Fruit fly (Drosophila melanogaster): ENCODE data around the gene t.

Gene t

DNA sequence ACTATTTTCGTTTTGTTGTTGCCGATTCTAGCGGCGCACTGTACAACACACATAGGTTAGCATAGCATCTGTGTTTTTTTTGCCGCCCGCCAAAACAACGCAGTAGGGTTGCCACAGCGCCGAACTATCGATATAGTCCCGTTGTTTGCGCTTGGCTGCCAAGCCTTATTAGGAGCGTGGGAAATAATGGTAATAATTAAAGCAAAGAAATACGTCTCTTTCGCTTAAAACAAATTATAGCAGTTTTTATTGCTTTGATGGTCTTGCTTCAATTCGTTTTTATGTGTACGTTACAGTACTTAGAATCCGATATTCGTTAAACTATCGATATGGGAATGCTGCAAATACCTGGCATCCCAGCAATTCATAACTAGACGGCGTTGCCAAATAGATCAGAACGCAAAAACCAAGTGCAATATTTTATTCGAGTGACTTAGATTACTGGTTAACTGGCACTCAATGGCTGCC, 20.4 kb upstream of the t start, which contains the start of the genes mxc and Larp7 (continued):
- peak; percentile 86 for TF ChIP-seq sna (GFP tag; IDR thresholded peaks at IDR 0.05; ENCODE audit: partially characterized antibody)
- TF ChIP-seq tap (tag; optimal IDR thresholded peaks at IDR 0.05) = no peak
- TF ChIP-seq Dll (GFP tag; IDR thresholded peaks at IDR 0.05; ENCODE audit: partially characterized antibody) = peak; percentile 93
- TF ChIP-seq en (GFP tag; optimal IDR thresholded peaks at IDR 0.05) = no peak
- no peak for TF ChIP-seq Drgx (GFP tag; IDR thresholded peaks at IDR 0.05)
- no peak for TF ChIP-seq gem (tag; optimal IDR thresholded peaks at IDR 0.05)
- no peak for TF ChIP-seq caup (GFP tag; optimal IDR thresholded peaks at IDR 0.05; ENCODE audit: severe bottlenecking)
- TF ChIP-seq tup (GFP tag; optimal IDR thresholded peaks at IDR 0.05) = peak; percentile 4
- 0 out of 2 replicates have a peak, but pooled peaks have one; percentile 32 for TF ChIP-seq CG4360 (GFP tag; IDR thresholded peaks at IDR 0.05)
- TF ChIP-seq Trl (optimal IDR thresholded peaks at IDR 0.05) = no peak
- TF ChIP-seq Trl (GFP tag; optimal IDR thresholded peaks at IDR 0.05) = peak; percentile 75
- TF ChIP-seq fd102C (GFP tag; optimal IDR thresholded peaks at IDR 0.05) = peak; percentile 6
- TF ChIP-seq CG10267 (tag; optimal IDR thresholded peaks at IDR 0.05) = peak; percentile 80
- TF ChIP-seq Hr78 (GFP tag; optimal IDR thresholded peaks at IDR 0.05) = no peak
- peak; percentile 52; the same call in 1 of the 2 replicates for TF ChIP-seq CG14441 (GFP tag; IDR thresholded peaks at IDR 0.05)
- peak; percentile 11 for TF ChIP-seq CG3995 (GFP tag; optimal IDR thresholded peaks at IDR 0.05)
- peak; percentile 68; the same call in 3 of the 4 replicates for TF ChIP-seq Gug (GFP tag; IDR thresholded peaks at IDR 0.05)
- peak; percentile 82 for TF ChIP-seq Elba2 (GFP tag; optimal IDR thresholded peaks at IDR 0.05)
- TF ChIP-seq dati (GFP tag; IDR thresholded peaks at IDR 0.05) = no peak
- TF ChIP-seq CG18262 (tag; optimal IDR thresholded peaks at IDR 0.05) = no peak
- TF ChIP-seq sim (GFP tag; IDR thresholded peaks at IDR 0.05) = no peak
- no peak for TF ChIP-seq CG2202 (tag; optimal IDR thresholded peaks at IDR 0.05)
- TF ChIP-seq CG9797 (GFP tag; optimal IDR thresholded peaks at IDR 0.05) = peak; percentile 53
- no peak for TF ChIP-seq CG1529 (GFP tag; optimal IDR thresholded peaks at IDR 0.05)
- peak; percentile 85 for TF ChIP-seq sens (GFP tag)
- TF ChIP-seq ato (GFP tag; IDR thresholded peaks at IDR 0.05; ENCODE audit: partially characterized antibody) = no peak
- peak; percentile 16; the same call in 1 of the 2 replicates for TF ChIP-seq stc (GFP tag; IDR thresholded peaks at IDR 0.05)
- no peak for TF ChIP-seq disco-r (GFP tag; optimal IDR thresholded peaks at IDR 0.05)
- no peak for TF ChIP-seq cg (GFP tag; optimal IDR thresholded peaks at IDR 0.05)
- TF ChIP-seq CG3281 (GFP tag; optimal IDR thresholded peaks at IDR 0.05) = no peak
- peak; percentile 64 for TF ChIP-seq Rfx (GFP tag; IDR thresholded peaks at IDR 0.05)
- TF ChIP-seq Blimp-1 (GFP tag; optimal IDR thresholded peaks at IDR 0.05) = no peak
- TF ChIP-seq cas (GFP tag; IDR thresholded peaks at IDR 0.05) = no peak
- peak; percentile 59 for TF ChIP-seq bab2 (GFP tag; optimal IDR thresholded peaks at IDR 0.05)
- TF ChIP-seq C15 (GFP tag; IDR thresholded peaks at IDR 0.05) = no peak
- peak; percentile 80 for TF ChIP-seq MBD-R2 (GFP tag; IDR thresholded peaks at IDR 0.05)
- TF ChIP-seq row (GFP tag; IDR thresholded peaks at IDR 0.05) = peak; percentile 91
- no peak for TF ChIP-seq H2.0 (GFP tag; IDR thresholded peaks at IDR 0.05)
- no peak for TF ChIP-seq oc (tag; optimal IDR thresholded peaks at IDR 0.05)
- no peak for TF ChIP-seq ase (GFP tag; IDR thresholded peaks at IDR 0.05)
- no peak for TF ChIP-seq CG11398 (GFP tag; optimal IDR thresholded peaks at IDR 0.05)
- no peak for TF ChIP-seq CG10274 (GFP tag; optimal IDR thresholded peaks at IDR 0.05)
- TF ChIP-seq Six4 (GFP tag; optimal IDR thresholded peaks at IDR 0.05) = peak; percentile 42
- no peak for TF ChIP-seq h (optimal IDR thresholded peaks at IDR 0.05)
- TF ChIP-seq fu2 (GFP tag; optimal IDR thresholded peaks at IDR 0.05) = peak; percentile 72
- no peak for TF ChIP-seq TFAM (GFP tag; optimal IDR thresholded peaks at IDR 0.05)
- peak; percentile 45; the same call in 1 of the 2 replicates for TF ChIP-seq klu (GFP tag; IDR thresholded peaks at IDR 0.05)
- TF ChIP-seq dpn (GFP tag; optimal IDR thresholded peaks at IDR 0.05) = peak; percentile 66 to 73
- peak; percentile 53 for TF ChIP-seq maf-S (GFP tag; optimal IDR thresholded peaks at IDR 0.05)
- TF ChIP-seq CG11504 (tag; optimal IDR thresholded peaks at IDR 0.05) = no peak
- peak; percentile 32; the same call in 1 of the 3 replicates for TF ChIP-seq Optix (GFP tag; IDR thresholded peaks at IDR 0.05)
- no peak for TF ChIP-seq CG15269 (tag; optimal IDR thresholded peaks at IDR 0.05)

Measured in whole organism, embryonic.